Worm (Caenorhabditis elegans) whole organism, late embryonic: ENCODE results near the gene F09G2.2.

Experiments used
- lin-11 ChIP-seq: fragments of 200-800 bp; sonication (Bioruptor generic); optimal IDR thresholded peaks from 2 replicates; lab custom pipeline; 2018; ENCODE audit warnings: mild to moderate bottlenecking, missing genetic modification characterization, missing compliant biosample characterization
- pha-4 ChIP-seq: fragments of 150-350 bp; optimal IDR thresholded peaks from 2 replicates; lab custom pipeline; 2018; ENCODE audit warnings: missing biosample characterization, missing genetic modification reagents, missing genetic modification characterization
- pqm-1 ChIP-seq: sonication (generic microtip); optimal IDR thresholded peaks from 2 replicates; lab custom pipeline; 2016; ENCODE audit warnings: missing genetic modification characterization, missing compliant biosample characterization
- unc-3 ChIP-seq, 2 experiments: fragments of 200-800 bp in 1 of 2; sonication (Bioruptor generic) in 1 of 2; sonication (generic microtip) in 1 of 2; conservative IDR thresholded peaks in 1 of 2; optimal IDR thresholded peaks in 1 of 2; 2 replicates each; pipeline versions ENCODE4 v1.3.6 to Lab custom; 2016 to 2022; ENCODE audit warnings: missing compliant biosample characterization in 2 of 2, missing genetic modification characterization in 2 of 2, missing genetic modification reagents in 1 of 2

DNA sequence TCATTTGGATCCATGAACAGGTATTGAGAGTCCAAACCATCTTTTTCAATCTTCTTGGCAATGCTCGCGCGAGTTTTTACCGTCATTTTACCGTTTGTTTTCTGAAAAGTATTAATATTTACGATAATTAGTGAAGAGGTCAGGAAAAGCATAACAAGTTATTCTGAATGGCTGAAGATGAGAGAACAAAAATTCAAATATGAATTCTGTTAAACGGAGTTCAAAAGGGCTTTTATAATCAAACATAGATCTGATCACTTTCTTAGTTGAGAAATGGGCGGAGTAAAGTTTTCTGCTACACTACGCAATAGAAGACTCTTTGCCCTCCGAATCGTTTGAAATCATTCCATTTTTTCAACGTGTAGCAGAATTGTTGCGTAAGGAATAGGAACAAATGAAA lies 43.7 kb upstream of the F09G2.2 start, which contains the start of gene fat-7:
- TF ChIP-seq unc-3 (GFP tag; conservative IDR thresholded peaks at IDR 0.05; lab: Robert Waterston, UW) (no peak), unc-3 (tag; optimal IDR thresholded peaks at IDR 0.05; lab: Kevin White, UChicago) (no peak), pha-4 (tag; lab: Kevin White, UChicago) (no peak), pqm-1 (tag; lab: Kevin White, UChicago) (no peak), lin-11 (no peak)
